Worm (Caenorhabditis elegans) whole organism, late embryonic: ENCODE data around the gene C17B7.15.

ENCODE experiments used
- ahr-1 ChIP-seq: sonication (generic microtip); optimal IDR thresholded peaks from 2 replicates; lab custom pipeline; 2016; ENCODE audit warnings: missing genetic modification characterization, missing compliant biosample characterization
- ama-1 ChIP-seq: fragments of 150-350 bp; optimal IDR thresholded peaks from 2 replicates; lab custom pipeline; 2014
- pax-1 ChIP-seq: fragments of 150-350 bp; optimal IDR thresholded peaks from 2 replicates; lab custom pipeline; 2014; ENCODE audit warnings: missing biosample characterization, missing genetic modification characterization
- pha-4 ChIP-seq: fragments of 150-350 bp; optimal IDR thresholded peaks from 2 replicates; lab custom pipeline; 2018; ENCODE audit warnings: missing biosample characterization, missing genetic modification reagents, missing genetic modification characterization

DNA sequence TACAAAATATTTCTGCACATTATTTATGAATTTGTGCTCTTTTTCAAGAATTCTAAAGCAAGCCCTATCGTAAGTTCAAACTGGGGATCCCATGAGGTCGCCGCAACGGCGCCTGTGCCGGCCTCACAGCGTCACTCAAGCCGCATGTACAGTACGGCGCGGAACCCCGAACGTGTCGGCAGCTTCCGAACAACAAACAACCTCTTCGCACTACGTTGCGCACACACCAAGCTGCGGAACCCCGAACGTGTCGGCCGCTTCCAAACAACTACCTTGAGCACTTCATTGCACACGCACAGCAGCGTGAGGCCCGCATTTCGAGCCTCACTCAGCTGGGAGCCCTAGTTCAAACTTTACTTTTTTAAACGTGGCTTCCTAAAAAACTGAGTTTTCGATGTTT, 44.1 kb downstream of the C17B7.15 start:
- TF ChIP-seq pax-1 (tag; lab: Kevin White, UChicago), result no peak
- TF ChIP-seq pha-4 (tag; lab: Kevin White, UChicago), result no peak
- no peak for TF ChIP-seq ahr-1
- TF ChIP-seq ama-1, result no peak
